Worm (Caenorhabditis elegans): Measurements from ENCODE around the gene C39E9.8.

Gene C39E9.8

ce11 chrIV:13118794-13119193, 39.5 kb downstream of the C39E9.8 start, which contains the start of gene unc-30:
unc-30 (plus strand) TSS chrIV:13118977.
- TF ChIP-seq efl-3 (GFP tag; optimal IDR thresholded peaks at IDR 0.05) (no peak), unc-30 (tag; optimal IDR thresholded peaks at IDR 0.05) (no peak), F16B12.6 (tag; optimal IDR thresholded peaks at IDR 0.05) (no peak), sptf-1 (tag; optimal IDR thresholded peaks at IDR 0.05) (no peak), mab-9 (GFP tag; IDR thresholded peaks at IDR 0.05) (0 out of 2 replicates have a peak, but pooled peaks have one; percentile 26), unc-62 (GFP tag; optimal IDR thresholded peaks at IDR 0.05) (no peak), lin-35 (GFP tag; optimal IDR thresholded peaks at IDR 0.05) (no peak), alr-1 (tag; optimal IDR thresholded peaks at IDR 0.05; ENCODE audit: borderline replicate concordance) (no peak), ets-5 (GFP tag; IDR thresholded peaks at IDR 0.05) (no peak), ama-1 (optimal IDR thresholded peaks at IDR 0.05) (no peak), zag-1 (tag; optimal IDR thresholded peaks at IDR 0.05) (no peak), snpc-4 (tag; optimal IDR thresholded peaks at IDR 0.05) (no peak), lin-14 (GFP tag; optimal IDR thresholded peaks at IDR 0.05) (peak; percentile 27), elt-2 (tag; optimal IDR thresholded peaks at IDR 0.05) (no peak), lsy-2 (tag; optimal IDR thresholded peaks at IDR 0.05) (peak in 1 of 2 experiments; percentile 8), tbx-2 (tag; optimal IDR thresholded peaks at IDR 0.05) (no peak), nhr-71 (tag; optimal IDR thresholded peaks at IDR 0.05) (no peak), hpl-2 (GFP tag; optimal IDR thresholded peaks at IDR 0.05) (no peak), zip-4 (GFP tag; optimal IDR thresholded peaks at IDR 0.05) (no peak), fos-1 (tag; optimal IDR thresholded peaks at IDR 0.05) (no peak)

- TF ChIP-seq lir-3 (tag; optimal IDR thresholded peaks at IDR 0.05; ENCODE audit: poor library complexity) (no peak), mdl-1 (tag; optimal IDR thresholded peaks at IDR 0.05) (no peak), hlh-17 (GFP tag; optimal IDR thresholded peaks at IDR 0.05; ENCODE audit: borderline replicate concordance) (no peak), unc-86 (tag; optimal IDR thresholded peaks at IDR 0.05) (no peak), fkh-10 (GFP tag; optimal IDR thresholded peaks at IDR 0.05) (no peak), nhr-19 (GFP tag; conservative IDR thresholded peaks at IDR 0.05) (no peak), tbx-2 (tag; optimal IDR thresholded peaks at IDR 0.05) (no peak), fos-1 (tag; optimal IDR thresholded peaks at IDR 0.05) (no peak), nhr-11 (tag; optimal IDR thresholded peaks at IDR 0.05) (no peak), ceh-82 (tag; optimal IDR thresholded peaks at IDR 0.05) (no peak), jun-1 (tag; optimal IDR thresholded peaks at IDR 0.05) (no peak), pax-3 (tag; optimal IDR thresholded peaks at IDR 0.05) (no peak), irx-1 (tag; optimal IDR thresholded peaks at IDR 0.05) (no peak), sup-37 (GFP tag; optimal IDR thresholded peaks at IDR 0.05) (no peak), ama-1 (optimal IDR thresholded peaks at IDR 0.05) (no peak), hlh-4 (tag; optimal IDR thresholded peaks at IDR 0.05) (no peak), unc-62 (GFP tag; optimal IDR thresholded peaks at IDR 0.05) (no peak)
Measured at ce11 chrIV:13121396-13121795, 42.1 kb downstream of the C39E9.8 start.

- TF ChIP-seq pag-3 (tag; optimal IDR thresholded peaks at IDR 0.05; ENCODE audit: borderline replicate concordance, insufficient read depth) = peak; percentile 48
- peak; percentile 66 for TF ChIP-seq lin-14 (GFP tag; optimal IDR thresholded peaks at IDR 0.05)
- TF ChIP-seq fkh-8 (tag; optimal IDR thresholded peaks at IDR 0.05) = no peak
Measured at ce11 chrIV:13125999-13126398, 46.8 kb downstream of the C39E9.8 start.

DNA sequence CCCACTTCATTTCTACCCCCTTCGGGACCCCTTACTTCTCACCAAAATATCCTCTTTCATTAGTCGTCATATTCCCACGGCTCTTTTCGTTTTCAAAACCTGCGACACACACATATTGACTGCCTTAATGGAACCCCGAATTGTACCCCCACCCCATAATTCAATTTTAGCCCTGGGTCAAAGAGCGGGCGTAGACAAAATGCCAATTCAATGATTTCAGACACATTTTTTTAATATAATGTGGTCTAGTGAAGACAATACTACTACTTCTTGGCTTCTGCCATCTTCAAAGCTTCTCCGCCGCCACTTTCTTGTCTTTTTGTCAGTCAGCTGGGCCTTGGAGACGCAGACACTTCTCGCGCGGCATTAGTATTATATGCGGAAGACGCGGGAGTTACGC, 48.5 kb downstream of the C39E9.8 start:
- TF ChIP-seq efl-1 (optimal IDR thresholded peaks at IDR 0.05) (no peak), efl-1 (GFP tag; optimal IDR thresholded peaks at IDR 0.05 in 1 of 2) (peak in 1 of 2 experiments; percentile 39), mep-1 (tag; optimal IDR thresholded peaks at IDR 0.05) (no peak)

Data from whole organism, L1 larva.